Worm (Caenorhabditis elegans) whole organism, young adult: ENCODE measurements around the gene B0244.4.
A peak's percentile ranks its signal among the peaks of the same experiment; 100 is the strongest.

Experiments
- B0261.1 ChIP-seq: sonication (generic microtip); optimal IDR thresholded peaks from 2 replicates; lab custom pipeline; 2016; ENCODE audit warnings: mild to moderate bottlenecking, missing genetic modification characterization, moderate library complexity, missing compliant biosample characterization
- B0336.3 ChIP-seq: fragments of 200-800 bp; sonication (Bioruptor generic); IDR thresholded peaks from 2 replicates; pipeline ENCODE4 v1.3.6; 2022; ENCODE audit warnings: missing genetic modification characterization, missing compliant biosample characterization
- D2030.7 ChIP-seq: fragments of 200-800 bp; sonication (Bioruptor generic); IDR thresholded peaks from 2 replicates; pipeline ENCODE4 v1.3.6; 2022; ENCODE audit warnings: missing genetic modification reagents, missing genetic modification characterization, missing compliant biosample characterization
- F23B12.7 ChIP-seq: sonication (generic microtip); optimal IDR thresholded peaks from 2 replicates; lab custom pipeline; 2017; ENCODE audit warnings: missing genetic modification characterization, mild to moderate bottlenecking, missing compliant biosample characterization, antibody characterized with exemption, moderate library complexity; ENCODE audit not compliant: insufficient read depth
- K11D2.4 ChIP-seq: fragments of 200-800 bp; sonication (Bioruptor generic); IDR thresholded peaks from 2 replicates; pipeline ENCODE4 v1.3.6; 2022; ENCODE audit warnings: missing genetic modification reagents, missing genetic modification characterization, missing compliant biosample characterization
- K12H6.12 ChIP-seq: fragments of 200-800 bp; sonication (Bioruptor generic); optimal IDR thresholded peaks from 2 replicates; lab custom pipeline; 2018; ENCODE audit warnings: mild to moderate bottlenecking, missing genetic modification characterization, missing compliant biosample characterization
- ZK185.1 ChIP-seq: sonication (generic microtip); optimal IDR thresholded peaks from 2 replicates; lab custom pipeline; 2016; ENCODE audit warnings: mild to moderate bottlenecking, missing genetic modification characterization, missing compliant biosample characterization; ENCODE audit not compliant: poor library complexity, severe bottlenecking
- ama-1 ChIP-seq, 3 experiments: fragments of 150-350 bp in 1 of 3; sonication (generic microtip) in 2 of 3; optimal IDR thresholded peaks; 2 replicates each; lab custom pipeline; 2014 to 2018; ENCODE audit warnings: missing biosample characterization in 2 of 3, missing genetic modification characterization in 2 of 3, missing genetic modification reagents in 2 of 3
- atf-7 ChIP-seq: sonication (generic microtip); optimal IDR thresholded peaks from 2 replicates; lab custom pipeline; 2017; ENCODE audit warnings: mild to moderate bottlenecking, missing genetic modification characterization, missing compliant biosample characterization
- athp-1 ChIP-seq: sonication (generic microtip); optimal IDR thresholded peaks from 2 replicates; lab custom pipeline; 2017; ENCODE audit warnings: mild to moderate bottlenecking, missing genetic modification characterization, missing compliant biosample characterization
- ceh-100 ChIP-seq: fragments of 200-800 bp; sonication (Bioruptor generic); IDR thresholded peaks from 2 replicates; pipeline ENCODE4 v1.3.6; 2022; ENCODE audit warnings: missing genetic modification reagents, missing genetic modification characterization, missing compliant biosample characterization
- ceh-58 ChIP-seq: fragments of 200-800 bp; sonication (Bioruptor generic); IDR thresholded peaks from 2 replicates; pipeline ENCODE4 v1.3.6; 2022; ENCODE audit warnings: missing genetic modification characterization, missing compliant biosample characterization
- ceh-91 ChIP-seq: fragments of 200-800 bp; sonication (Bioruptor generic); IDR thresholded peaks from 2 replicates; pipeline ENCODE4 v1.3.6; 2022; ENCODE audit warnings: missing genetic modification reagents, missing genetic modification characterization, missing compliant biosample characterization
- chd-7 ChIP-seq: sonication (generic microtip); optimal IDR thresholded peaks from 2 replicates; lab custom pipeline; 2016; ENCODE audit warnings: mild to moderate bottlenecking, missing genetic modification characterization, moderate library complexity, missing compliant biosample characterization
- egl-18 ChIP-seq: fragments of 200-800 bp; sonication (Bioruptor generic); IDR thresholded peaks from 2 replicates; pipeline ENCODE4 v1.3.6; 2022; ENCODE audit warnings: missing genetic modification reagents, missing genetic modification characterization, missing compliant biosample characterization
- egrh-3 ChIP-seq: fragments of 200-800 bp; sonication (Bioruptor generic); IDR thresholded peaks from 2 replicates; pipeline ENCODE4 v1.3.6; 2022; ENCODE audit warnings: missing genetic modification reagents, missing genetic modification characterization, missing compliant biosample characterization
- ets-4 ChIP-seq: fragments of 200-800 bp; sonication (Bioruptor generic); optimal IDR thresholded peaks from 2 replicates; lab custom pipeline; 2018; ENCODE audit warnings: mild to moderate bottlenecking, missing genetic modification characterization, missing compliant biosample characterization
- gei-17 ChIP-seq: fragments of 200-800 bp; sonication (Bioruptor generic); optimal IDR thresholded peaks from 2 replicates; lab custom pipeline; 2018; ENCODE audit warnings: mild to moderate bottlenecking, missing genetic modification characterization, missing compliant biosample characterization
- hmg-20 ChIP-seq: fragments of 200-800 bp; sonication (Bioruptor generic); IDR thresholded peaks from 2 replicates; pipeline ENCODE4 v1.3.6; 2022; ENCODE audit warnings: missing genetic modification reagents, missing genetic modification characterization, missing compliant biosample characterization
- hrde-1 ChIP-seq: sonication (generic microtip); optimal IDR thresholded peaks from 2 replicates; lab custom pipeline; 2016; ENCODE audit warnings: missing genetic modification characterization, mild to moderate bottlenecking, missing compliant biosample characterization, moderate library complexity, missing genotype, missing genetic modification reagents, borderline replicate concordance
- hsf-1 ChIP-seq: fragments of 200-800 bp; sonication (Bioruptor generic); IDR thresholded peaks from 2 replicates; pipeline ENCODE4 v1.3.6; 2022; ENCODE audit warnings: missing genetic modification reagents, missing genetic modification characterization, missing compliant biosample characterization
- lin-35 ChIP-seq, 3 experiments: fragments of 150-350 bp in 2 of 3; sonication (generic microtip) in 1 of 3; optimal IDR thresholded peaks; 2 replicates each; lab custom pipeline; 2014 to 2018; ENCODE audit warnings: missing biosample characterization in 3 of 3, missing genetic modification characterization in 3 of 3, missing genetic modification reagents in 3 of 3
- lin-54 ChIP-seq: fragments of 200-800 bp; sonication (Bioruptor generic); optimal IDR thresholded peaks from 2 replicates; lab custom pipeline; 2018; ENCODE audit warnings: mild to moderate bottlenecking, missing genetic modification characterization, missing compliant biosample characterization
- madf-3 ChIP-seq: fragments of 200-800 bp; sonication (Bioruptor generic); IDR thresholded peaks from 2 replicates; pipeline ENCODE4 v1.3.6; 2022; ENCODE audit warnings: missing genetic modification reagents, missing genetic modification characterization, missing compliant biosample characterization
- madf-8 ChIP-seq: fragments of 200-800 bp; sonication (Bioruptor generic); conservative IDR thresholded peaks from 2 replicates; pipeline ENCODE4 v1.3.6; 2022; ENCODE audit warnings: missing genetic modification reagents, missing genetic modification characterization, missing compliant biosample characterization
- mcd-1 ChIP-seq: fragments of 200-800 bp; sonication (Bioruptor generic); IDR thresholded peaks from 2 replicates; pipeline ENCODE4 v1.3.6; 2022; ENCODE audit warnings: missing genetic modification reagents, missing genetic modification characterization, missing compliant biosample characterization
- mes-4 ChIP-seq: sonication (generic microtip); optimal IDR thresholded peaks from 2 replicates; lab custom pipeline; 2016; ENCODE audit warnings: missing genotype, missing genetic modification characterization, missing compliant biosample characterization
- nfya-1 ChIP-seq: sonication (generic microtip); optimal IDR thresholded peaks from 2 replicates; lab custom pipeline; 2017; ENCODE audit warnings: antibody characterized with exemption, missing compliant biosample characterization, missing genetic modification characterization, borderline replicate concordance; ENCODE audit not compliant: insufficient read depth
- nfyb-1 ChIP-seq: fragments of 200-800 bp; sonication (Bioruptor generic); IDR thresholded peaks from 2 replicates; pipeline ENCODE4 v1.3.6; 2022; ENCODE audit warnings: missing genetic modification reagents, missing genetic modification characterization, missing compliant biosample characterization
- nhr-90 ChIP-seq: sonication (generic microtip); optimal IDR thresholded peaks from 2 replicates; lab custom pipeline; 2016; ENCODE audit warnings: missing genotype, mild to moderate bottlenecking, missing genetic modification characterization, missing compliant biosample characterization
- pbrm-1 ChIP-seq: fragments of 200-800 bp; sonication (Bioruptor generic); IDR thresholded peaks from 2 replicates; pipeline ENCODE4 v1.3.6; 2022; ENCODE audit warnings: missing genetic modification reagents, missing genetic modification characterization, missing compliant biosample characterization
- rec-8 ChIP-seq, 2 experiments: sonication (generic microtip); optimal IDR thresholded peaks; 2 replicates each; lab custom pipeline; 2016; ENCODE audit warnings: mild to moderate bottlenecking in 2 of 2, missing genetic modification characterization in 2 of 2, missing genetic modification reagents in 2 of 2, missing genotype in 2 of 2, missing biosample characterization in 1 of 2, missing compliant biosample characterization in 1 of 2, moderate library complexity in 1 of 2
- sea-2 ChIP-seq: fragments of 200-800 bp; sonication (Bioruptor generic); IDR thresholded peaks from 2 replicates; pipeline ENCODE4 v1.3.6; 2022; ENCODE audit warnings: missing genetic modification characterization, missing compliant biosample characterization
- snpc-1.1 ChIP-seq: sonication (generic microtip); optimal IDR thresholded peaks from 2 replicates; lab custom pipeline; 2017; ENCODE audit warnings: missing genetic modification characterization, mild to moderate bottlenecking, missing compliant biosample characterization, antibody characterized with exemption, moderate library complexity, missing genotype, missing genetic modification reagents; ENCODE audit not compliant: insufficient read depth
- snpc-4 ChIP-seq, 5 experiments: fragments of 150-350 bp in 1 of 5; sonication (generic microtip) in 4 of 5; optimal IDR thresholded peaks; 2 replicates each; lab custom pipeline; 2014 to 2018; ENCODE audit warnings: missing genetic modification characterization in 5 of 5, missing biosample characterization in 3 of 5, antibody characterized with exemption in 2 of 5, mild to moderate bottlenecking in 2 of 5, missing compliant biosample characterization in 2 of 5, missing genotype in 2 of 5, moderate library complexity in 2 of 5, missing genetic modification reagents in 1 of 5
- tbp1 ChIP-seq: fragments of 200-800 bp; sonication (Bioruptor generic); optimal IDR thresholded peaks from 2 replicates; lab custom pipeline; 2018; ENCODE audit warnings: mild to moderate bottlenecking, missing genetic modification characterization, missing compliant biosample characterization
- tlf-1 ChIP-seq: fragments of 200-800 bp; sonication (Bioruptor generic); optimal IDR thresholded peaks from 2 replicates; lab custom pipeline; 2018; ENCODE audit warnings: mild to moderate bottlenecking, missing genetic modification characterization, missing compliant biosample characterization
- zim-3 ChIP-seq: sonication (generic microtip); optimal IDR thresholded peaks from 2 replicates; lab custom pipeline; 2017; ENCODE audit warnings: mild to moderate bottlenecking, missing genetic modification characterization, moderate library complexity, missing compliant biosample characterization
- ztf-18 ChIP-seq: sonication (generic microtip); optimal IDR thresholded peaks from 2 replicates; lab custom pipeline; 2016; ENCODE audit warnings: missing genotype, mild to moderate bottlenecking, missing genetic modification characterization, missing compliant biosample characterization

B0244.4 gene

ce11 chrIII:5769726-5770235 is 22.5 kb downstream of the B0244.4 start, which contains the start of gene cutl-23 (continued):
- peak; percentile 64 for TF ChIP-seq ZK185.1 (tag; lab: Kevin White, UChicago)
- no peak for TF ChIP-seq snpc-4 (GFP tag; optimal IDR thresholded peaks at IDR 0.05; lab: Kevin White, UChicago)
- peak in 2 of 4 experiments; percentile 16 to 37 for TF ChIP-seq snpc-4 (tag; optimal IDR thresholded peaks at IDR 0.05; lab: Kevin White, UChicago)
- peak; percentile 53 for TF ChIP-seq lin-54 (GFP tag; lab: Kevin White, UChicago)
- no peak for TF ChIP-seq sea-2 (GFP tag; lab: Robert Waterston, UW)
- TF ChIP-seq madf-8 (GFP tag; lab: Robert Waterston, UW): no peak
- TF ChIP-seq hmg-20 (GFP tag; lab: Robert Waterston, UW): no peak
- TF ChIP-seq F23B12.7 (tag; lab: Kevin White, UChicago): peak; percentile 18
- TF ChIP-seq madf-3 (GFP tag; lab: Robert Waterston, UW): 0 out of 2 replicates have a peak, but pooled peaks have one; percentile 57
- peak; percentile 94 for TF ChIP-seq tbp1 (GFP tag; lab: Kevin White, UChicago)
- TF ChIP-seq rec-8 (tag; optimal IDR thresholded peaks at IDR 0.05; lab: Kevin White, UChicago): peak; percentile 55 to 71
- TF ChIP-seq ets-4 (GFP tag; lab: Kevin White, UChicago): no peak
- 0 out of 2 replicates have a peak, but pooled peaks have one; percentile 19 for TF ChIP-seq mcd-1
- TF ChIP-seq ceh-91 (GFP tag; lab: Robert Waterston, UW): no peak
- TF ChIP-seq lin-35 (GFP tag; optimal IDR thresholded peaks at IDR 0.05; lab: Kevin White, UChicago): peak in 1 of 3 experiments; percentile 31
- TF ChIP-seq egrh-3 (GFP tag; lab: Robert Waterston, UW): peak; percentile 47; the same call in 1 of the 2 replicates
- peak; percentile 59; the same call in 1 of the 2 replicates for TF ChIP-seq pbrm-1 (GFP tag; lab: Robert Waterston, UW)
- peak; percentile 44; the same call in 1 of the 2 replicates for TF ChIP-seq D2030.7 (GFP tag; lab: Robert Waterston, UW)
- peak; percentile 73 for TF ChIP-seq nhr-90
- no peak for TF ChIP-seq ceh-100 (GFP tag; lab: Robert Waterston, UW)
- TF ChIP-seq gei-17 (GFP tag; lab: Kevin White, UChicago): no peak
- peak; percentile 1 for TF ChIP-seq mes-4
- no peak for TF ChIP-seq K11D2.4 (GFP tag; lab: Robert Waterston, UW)
- no peak for TF ChIP-seq tlf-1
- TF ChIP-seq B0261.1: peak; percentile 87
- TF ChIP-seq hrde-1 (tag; lab: Kevin White, UChicago): peak; percentile 42
- no peak for TF ChIP-seq egl-18
- no peak for TF ChIP-seq snpc-1.1
- TF ChIP-seq ztf-18 (tag; lab: Kevin White, UChicago): peak; percentile 77
- no peak for TF ChIP-seq chd-7 (tag; lab: Kevin White, UChicago)
- no peak for TF ChIP-seq ama-1 (optimal IDR thresholded peaks at IDR 0.05; lab: Kevin White, UChicago)
- TF ChIP-seq ama-1 (GFP tag; optimal IDR thresholded peaks at IDR 0.05; lab: Kevin White, UChicago): peak; percentile 61 to 74
- TF ChIP-seq ceh-58: no peak
- TF ChIP-seq atf-7 (tag; lab: Kevin White, UChicago): peak; percentile 22
- no peak for TF ChIP-seq hsf-1
- peak; percentile 61 for TF ChIP-seq athp-1
- TF ChIP-seq zim-3 (tag; lab: Kevin White, UChicago): peak; percentile 26
- no peak for TF ChIP-seq nfya-1 (tag; lab: Kevin White, UChicago)
- TF ChIP-seq K12H6.12: no peak
- TF ChIP-seq nfyb-1 (GFP tag; lab: Robert Waterston, UW): peak; percentile 67
- TF ChIP-seq B0336.3 (GFP tag; lab: Robert Waterston, UW): no peak
